Fruit fly (Drosophila melanogaster) whole organism, embryonic: ENCODE results near the gene CG33267.

Experiments used
- Atf3 ChIP-seq: fragments of 200-800 bp; sonication (Bioruptor generic); optimal IDR thresholded peaks from 3 replicates; lab custom pipeline; 2016; ENCODE audit warnings: missing biosample characterization, missing genetic modification characterization
- CG10979 ChIP-seq: fragments of 200-800 bp; sonication (Bioruptor generic); optimal IDR thresholded peaks from 2 replicates; lab custom pipeline; 2018; ENCODE audit warnings: missing biosample characterization, mild to moderate bottlenecking, missing genetic modification characterization, moderate library complexity
- CG15479 ChIP-seq: fragments of 200-800 bp; sonication (Bioruptor generic); optimal IDR thresholded peaks from 3 replicates; lab custom pipeline; 2019; ENCODE audit warnings: missing biosample characterization, mild to moderate bottlenecking, missing genetic modification characterization, moderate library complexity
- CG15514 ChIP-seq: fragments of 200-800 bp; sonication (Bioruptor generic); optimal IDR thresholded peaks from 3 replicates; lab custom pipeline; 2017; ENCODE audit warnings: missing biosample characterization, missing genetic modification characterization, mild to moderate bottlenecking, moderate library complexity, missing genetic modification reagents
- CG1602 ChIP-seq: fragments of 200-800 bp; sonication (Bioruptor generic); optimal IDR thresholded peaks from 3 replicates; lab custom pipeline; 2016; ENCODE audit warnings: missing biosample characterization, missing genetic modification characterization
- CG17359 ChIP-seq: fragments of 200-800 bp; sonication (Bioruptor generic); optimal IDR thresholded peaks from 3 replicates; lab custom pipeline; 2018; ENCODE audit warnings: missing biosample characterization, mild to moderate bottlenecking, missing genetic modification characterization, moderate library complexity
- CG17385 ChIP-seq: fragments of 200-800 bp; sonication (Bioruptor generic); optimal IDR thresholded peaks from 3 replicates; lab custom pipeline; 2018; ENCODE audit warnings: missing biosample characterization, mild to moderate bottlenecking, missing genetic modification characterization
- CG17568 ChIP-seq: fragments of 200-800 bp; sonication (Bioruptor generic); optimal IDR thresholded peaks from 2 replicates; lab custom pipeline; 2018; ENCODE audit warnings: missing biosample characterization, mild to moderate bottlenecking, missing genetic modification characterization, moderate library complexity
- CG6175 ChIP-seq: fragments of 200-800 bp; sonication (Bioruptor generic); IDR thresholded peaks from 3 replicates; pipeline ENCODE4 v1.3.6; 2022; ENCODE audit warnings: missing biosample characterization, missing genetic modification characterization
- CG6791 ChIP-seq: fragments of 200-800 bp; sonication (Bioruptor generic); IDR thresholded peaks from 3 replicates; pipeline ENCODE4 v1.3.6; 2022; ENCODE audit warnings: missing biosample characterization, missing genetic modification characterization; ENCODE audit not compliant: partially characterized antibody
- CG7357 ChIP-seq: fragments of 200-800 bp; sonication (Bioruptor generic); IDR thresholded peaks from 3 replicates; pipeline ENCODE4 v1.3.6; 2022; ENCODE audit warnings: missing biosample characterization, missing genetic modification characterization
- CG7987 ChIP-seq: fragments of 200-800 bp; sonication (Bioruptor generic); optimal IDR thresholded peaks from 2 replicates; lab custom pipeline; 2018; ENCODE audit warnings: missing biosample characterization, mild to moderate bottlenecking, missing genetic modification characterization, moderate library complexity
- CG9932 ChIP-seq: fragments of 200-800 bp; sonication (Bioruptor generic); IDR thresholded peaks from 2 replicates; pipeline ENCODE4 v1.3.6; 2022; ENCODE audit warnings: missing biosample characterization, missing genetic modification characterization
- CoRest ChIP-seq: fragments of 200-800 bp; sonication (Bioruptor generic); optimal IDR thresholded peaks from 3 replicates; lab custom pipeline; 2018; ENCODE audit warnings: missing biosample characterization, mild to moderate bottlenecking, missing genetic modification characterization, moderate library complexity
- Dll ChIP-seq: fragments of 200-800 bp; sonication (Bioruptor generic); IDR thresholded peaks from 4 replicates; pipeline ENCODE4 v1.3.6; 2022; ENCODE audit warnings: missing biosample characterization, missing genetic modification characterization; ENCODE audit not compliant: partially characterized antibody
- Dref ChIP-seq: fragments of 200-800 bp; sonication (Bioruptor generic); IDR thresholded peaks from 2 replicates; pipeline ENCODE4 v1.3.6; 2022; ENCODE audit warnings: missing biosample characterization, missing genetic modification characterization
- Drgx ChIP-seq: fragments of 200-800 bp; sonication (Bioruptor generic); IDR thresholded peaks from 2 replicates; pipeline ENCODE4 v1.3.6; 2022; ENCODE audit warnings: missing biosample characterization, missing genetic modification characterization
- Ets65A ChIP-seq: fragments of 200-800 bp; sonication (Bioruptor generic); peaks from one replicate; lab custom pipeline; 2016; ENCODE audit warnings: missing biosample characterization, missing genetic modification characterization
- Gug ChIP-seq: fragments of 200-800 bp; sonication (Bioruptor generic); IDR thresholded peaks from 4 replicates; pipeline ENCODE4 v1.3.6; 2022; ENCODE audit warnings: missing biosample characterization, missing genetic modification characterization
- HLHmδ ChIP-seq: fragments of 200-800 bp; sonication (Bioruptor generic); optimal IDR thresholded peaks from 2 replicates; lab custom pipeline; 2018; ENCODE audit warnings: missing biosample characterization, mild to moderate bottlenecking, missing genetic modification characterization, moderate library complexity
- MTF-1 ChIP-seq: fragments of 200-800 bp; sonication (Bioruptor generic); optimal IDR thresholded peaks from 2 replicates; lab custom pipeline; 2018; ENCODE audit warnings: missing biosample characterization, mild to moderate bottlenecking, missing genetic modification characterization, borderline replicate concordance
- Med ChIP-seq: fragments of 200-800 bp; sonication (Bioruptor generic); peaks from one replicate; lab custom pipeline; 2016; ENCODE audit warnings: missing biosample characterization, missing genetic modification characterization, mild to moderate bottlenecking, inconsistent platforms, moderate library complexity
- Oaz ChIP-seq: fragments of 200-800 bp; sonication (Bioruptor generic); IDR thresholded peaks from 2 replicates; pipeline ENCODE4 v1.3.6; 2022; ENCODE audit warnings: missing biosample characterization, missing genetic modification characterization
- Oli ChIP-seq: fragments of 200-800 bp; sonication (Bioruptor generic); optimal IDR thresholded peaks from 2 replicates; lab custom pipeline; 2018; ENCODE audit warnings: missing biosample characterization, mild to moderate bottlenecking, missing genetic modification characterization, moderate library complexity
- Sox102F ChIP-seq: fragments of 200-800 bp; sonication (Bioruptor generic); optimal IDR thresholded peaks from 2 replicates; lab custom pipeline; 2018; ENCODE audit warnings: missing biosample characterization, mild to moderate bottlenecking, missing genetic modification characterization, moderate library complexity
- Vsx1 ChIP-seq: fragments of 200-800 bp; sonication (Bioruptor generic); optimal IDR thresholded peaks from 2 replicates; lab custom pipeline; 2017; ENCODE audit warnings: missing biosample characterization, mild to moderate bottlenecking, missing genetic modification characterization, missing genetic modification reagents
- al ChIP-seq: fragments of 200-800 bp; sonication (Bioruptor generic); IDR thresholded peaks from 2 replicates; pipeline ENCODE4 v1.3.6; 2022; ENCODE audit warnings: missing biosample characterization, missing genetic modification characterization
- az2 ChIP-seq: fragments of 200-800 bp; sonication (Bioruptor generic); optimal IDR thresholded peaks from 3 replicates; lab custom pipeline; 2016; ENCODE audit warnings: missing biosample characterization, missing genetic modification characterization
- chinmo ChIP-seq: fragments of 200-800 bp; sonication (Bioruptor generic); IDR thresholded peaks from 4 replicates; pipeline ENCODE4 v1.3.6; 2022; ENCODE audit warnings: missing biosample characterization, missing genetic modification characterization; ENCODE audit not compliant: partially characterized antibody
- crol ChIP-seq: fragments of 200-800 bp; sonication (Bioruptor generic); IDR thresholded peaks from 2 replicates; pipeline ENCODE4 v1.3.6; 2022; ENCODE audit warnings: missing biosample characterization, missing genetic modification characterization
- crp ChIP-seq, 2 experiments: fragments of 200-800 bp; sonication (Bioruptor generic); optimal IDR thresholded peaks; 2 replicates in 1 of 2; 3 replicates in 1 of 2; lab custom pipeline; 2017; ENCODE audit warnings: missing biosample characterization in 2 of 2, missing genetic modification characterization in 2 of 2, mild to moderate bottlenecking in 1 of 2, moderate library complexity in 1 of 2
- dpn ChIP-seq, 2 experiments: fragments of 200-800 bp; sonication (Bioruptor generic); optimal IDR thresholded peaks; 3 replicates each; lab custom pipeline; 2016; ENCODE audit warnings: missing biosample characterization in 2 of 2, missing genetic modification characterization in 2 of 2
- fd96Cb ChIP-seq: fragments of 200-800 bp; sonication (Bioruptor generic); optimal IDR thresholded peaks from 2 replicates; lab custom pipeline; 2018; ENCODE audit warnings: missing biosample characterization, mild to moderate bottlenecking, missing genetic modification characterization, moderate library complexity
- hkb ChIP-seq, 2 experiments: fragments of 200-800 bp in 1 of 2; fragments of >200 bp in 1 of 2; sonication (Bioruptor generic) in 1 of 2; IDR thresholded peaks in 1 of 2; optimal IDR thresholded peaks in 1 of 2; 2 replicates each; pipeline versions ENCODE4 v1.3.6 to Lab custom; 2017 to 2022; ENCODE audit warnings: missing biosample characterization in 1 of 2, missing genetic modification characterization in 1 of 2
- ind ChIP-seq: fragments of 200-800 bp; sonication (Bioruptor generic); optimal IDR thresholded peaks from 3 replicates; lab custom pipeline; 2016; ENCODE audit warnings: missing biosample characterization, missing genetic modification characterization
- knrl ChIP-seq: fragments of 200-800 bp; sonication (Bioruptor generic); IDR thresholded peaks from 3 replicates; pipeline ENCODE4 v1.3.6; 2022; ENCODE audit warnings: missing biosample characterization, missing genetic modification characterization; ENCODE audit not compliant: partially characterized antibody
- otp ChIP-seq: fragments of 200-800 bp; sonication (Bioruptor generic); IDR thresholded peaks from 3 replicates; pipeline ENCODE4, ENCODE4 v1.3.6; 2022; ENCODE audit warnings: missing biosample characterization, missing genetic modification characterization
- phol ChIP-seq: fragments of 200-800 bp; sonication (Bioruptor generic); optimal IDR thresholded peaks from 3 replicates; lab custom pipeline; 2018; ENCODE audit warnings: missing biosample characterization, mild to moderate bottlenecking, missing genetic modification characterization, moderate library complexity
- pnt ChIP-seq: fragments of 200-800 bp; sonication (Bioruptor generic); optimal IDR thresholded peaks from 3 replicates; lab custom pipeline; 2016; ENCODE audit warnings: missing biosample characterization, missing genetic modification characterization
- prd ChIP-seq, 3 experiments: fragments of >200 bp in 2 of 3; fragments of 200-800 bp in 1 of 3; sonication (Bioruptor generic) in 1 of 3; optimal IDR thresholded peaks in 2 of 3; IDR thresholded peaks in 1 of 3; 2 replicates in 2 of 3; 3 replicates in 1 of 3; pipeline versions ENCODE4 v1.3.6 to Lab custom; 2017 to 2022; ENCODE audit warnings: missing biosample characterization in 1 of 3, missing genetic modification characterization in 1 of 3
- pzg ChIP-seq: fragments of 200-800 bp; sonication (Bioruptor generic); optimal IDR thresholded peaks from 3 replicates; lab custom pipeline; 2018; ENCODE audit warnings: missing biosample characterization, mild to moderate bottlenecking, missing genetic modification characterization, moderate library complexity
- row ChIP-seq: fragments of 200-800 bp; sonication (Bioruptor generic); IDR thresholded peaks from 3 replicates; pipeline ENCODE4 v1.3.6; 2022; ENCODE audit warnings: missing biosample characterization, missing genetic modification characterization
- slbo ChIP-seq: fragments of 200-800 bp; sonication (Bioruptor generic); IDR thresholded peaks from 2 replicates; pipeline ENCODE4 v1.3.6; 2022; ENCODE audit warnings: missing biosample characterization, missing genetic modification characterization
- tna ChIP-seq: fragments of 200-800 bp; sonication (Bioruptor generic); IDR thresholded peaks from 2 replicates; pipeline ENCODE4 v1.3.6; 2022; ENCODE audit warnings: missing biosample characterization, missing genetic modification characterization; ENCODE audit not compliant: partially characterized antibody
- ttk ChIP-seq: fragments of 200-800 bp; sonication (Bioruptor generic); IDR thresholded peaks from 2 replicates; pipeline ENCODE4 v2.1.2; 2022; ENCODE audit warnings: missing biosample characterization, missing genetic modification characterization
- vvl ChIP-seq: fragments of 200-800 bp; sonication (Bioruptor generic); IDR thresholded peaks from 2 replicates; pipeline ENCODE4 v1.3.6; 2022; ENCODE audit warnings: missing biosample characterization, missing genetic modification characterization

Gene CG33267

DNA sequence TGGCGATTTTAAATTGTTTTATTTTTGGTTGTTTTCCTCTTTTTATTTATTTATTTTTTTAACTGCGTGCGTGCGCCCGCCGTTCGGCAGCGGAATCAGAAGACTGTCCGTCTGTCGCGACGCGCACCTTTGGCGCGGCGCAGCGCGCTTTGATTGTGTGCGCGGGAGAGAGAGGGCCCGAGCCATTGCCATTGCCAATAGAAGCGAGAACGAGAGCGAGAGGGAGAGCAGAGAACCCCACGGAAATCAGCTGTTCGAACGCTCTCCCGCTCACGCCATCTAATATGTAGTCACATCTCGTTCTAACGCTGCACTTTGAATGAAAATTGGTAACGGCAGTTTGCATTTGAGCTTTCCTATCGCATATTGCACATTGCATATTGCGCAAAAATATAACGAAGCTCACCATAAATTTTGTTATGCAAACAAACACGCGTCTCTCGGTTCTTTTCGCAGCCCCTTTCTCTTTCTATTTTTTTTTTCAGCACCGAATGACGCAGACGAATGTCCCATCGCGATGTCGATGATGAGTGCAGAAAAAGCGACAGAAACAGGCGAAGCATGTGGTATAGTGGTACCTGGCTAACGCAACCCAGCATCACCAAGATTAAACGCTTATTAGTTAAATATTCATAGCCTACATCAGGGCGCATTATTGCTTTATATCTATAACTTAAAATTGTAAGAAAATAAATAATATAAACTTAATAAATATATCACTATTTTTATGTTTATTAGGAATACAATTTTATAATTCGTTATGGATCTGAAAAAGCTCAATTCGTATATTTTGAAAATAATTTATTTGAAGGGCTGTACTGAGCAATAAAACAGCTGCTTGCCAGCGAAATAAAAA lies 29.7 kb upstream of the CG33267 start (continued):
- TF ChIP-seq Atf3 (GFP tag; lab: Kevin White, UChicago) (no peak), CG17568 (GFP tag; lab: Kevin White, UChicago) (no peak), Dll (GFP tag; lab: Robert Waterston, UW) (peak; percentile 47; the same call in 2 of the 4 replicates), CG17385 (peak; percentile 33), Dref (GFP tag; lab: Robert Waterston, UW) (no peak), CG7987 (no peak), CG7357 (GFP tag; lab: Robert Waterston, UW) (0 out of 3 replicates have a peak, but pooled peaks have one; percentile 39), az2 (GFP tag; lab: Kevin White, UChicago) (peak; percentile 21), CG15479 (no peak), MTF-1 (GFP tag; lab: Kevin White, UChicago) (peak; percentile 40), Drgx (GFP tag; lab: Robert Waterston, UW) (peak; percentile 7; the same call in 1 of the 2 replicates), vvl (GFP tag; lab: Robert Waterston, UW) (peak; percentile 44), pnt (GFP tag; lab: Kevin White, UChicago) (no peak), Oaz (GFP tag; lab: Robert Waterston, UW) (0 out of 2 replicates have a peak, but pooled peaks have one; percentile 23), CG6791 (GFP tag; lab: Robert Waterston, UW) (peak; percentile 58; the same call in 2 of the 3 replicates), dpn (GFP tag; optimal IDR thresholded peaks at IDR 0.05; lab: Kevin White, UChicago) (peak in 1 of 2 experiments; percentile 5), al (GFP tag; lab: Robert Waterston, UW) (peak; percentile 47; the same call in 1 of the 2 replicates), pzg (GFP tag; lab: Kevin White, UChicago) (no peak), tna (GFP tag; lab: Robert Waterston, UW) (no peak), crol (0 out of 2 replicates have a peak, but pooled peaks have one; percentile 11), crp (GFP tag; optimal IDR thresholded peaks at IDR 0.05; lab: Kevin White, UChicago) (peak in 1 of 2 experiments; percentile 80), knrl (no peak), chinmo (GFP tag; lab: Robert Waterston, UW) (peak; percentile 96), CoRest (tag; lab: Kevin White, UChicago) (peak; percentile 54)

DNA sequence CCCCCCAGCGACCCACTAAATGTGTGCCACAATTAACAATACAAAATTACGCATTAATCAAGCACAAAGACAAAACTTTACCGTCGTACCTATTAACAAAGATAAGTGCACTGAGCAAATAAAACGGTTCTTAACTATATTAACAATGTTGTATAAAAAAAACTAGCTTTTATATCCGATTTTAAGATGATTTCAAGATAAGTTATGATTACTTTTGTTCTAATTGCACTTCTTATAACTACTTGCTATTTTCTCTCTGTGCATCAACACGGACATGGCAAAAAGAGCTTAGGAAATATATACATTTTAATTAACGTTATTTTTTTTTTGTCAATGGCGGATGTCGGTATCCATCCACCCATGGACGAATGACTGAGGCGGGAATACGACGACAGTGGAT lies 28.2 kb upstream of the CG33267 start:
- no peak for TF ChIP-seq CG6175 (GFP tag; lab: Robert Waterston, UW)
- peak; percentile 15 for TF ChIP-seq Vsx1
- peak; percentile 34 for TF ChIP-seq phol
- peak; percentile 49; the same call in 1 of the 2 replicates for TF ChIP-seq slbo (GFP tag; lab: Robert Waterston, UW)
- TF ChIP-seq row (GFP tag; lab: Robert Waterston, UW): peak; percentile 48; the same call in 2 of the 3 replicates
- peak; percentile 20 for TF ChIP-seq CG17359 (tag; lab: Kevin White, UChicago)
- peak; percentile 41 for TF ChIP-seq CG10979 (tag; lab: Kevin White, UChicago)
- TF ChIP-seq prd (optimal IDR thresholded peaks at IDR 0.05; lab: Kevin White, UChicago): no peak
- peak; percentile 39; the same call in 2 of the 3 replicates for TF ChIP-seq prd (GFP tag; IDR thresholded peaks at IDR 0.05; lab: Robert Waterston, UW)
- TF ChIP-seq CG9932 (GFP tag; lab: Robert Waterston, UW): peak; percentile 53
- 0 out of 4 replicates have a peak, but pooled peaks have one; percentile 16 for TF ChIP-seq Gug (GFP tag; lab: Robert Waterston, UW)
- TF ChIP-seq CG15514 (GFP tag; lab: Kevin White, UChicago): peak; percentile 15
- 0 out of 2 replicates have a peak, but pooled peaks have one; percentile 7 for TF ChIP-seq ttk (GFP tag; lab: Robert Waterston, UW)
- TF ChIP-seq Ets65A (GFP tag; lab: Kevin White, UChicago): peak; percentile 13
- TF ChIP-seq CG1602 (GFP tag; lab: Kevin White, UChicago): no peak
- no peak for TF ChIP-seq HLHmδ
- 0 out of 3 replicates have a peak, but pooled peaks have one; percentile 19 for TF ChIP-seq otp (GFP tag; lab: Robert Waterston, UW)
- TF ChIP-seq fd96Cb (tag; lab: Kevin White, UChicago): peak; percentile 17
- TF ChIP-seq Oli (tag; lab: Kevin White, UChicago): peak; percentile 25
- no peak for TF ChIP-seq hkb (optimal IDR thresholded peaks at IDR 0.05; lab: Kevin White, UChicago)
- peak; percentile 60; the same call in 1 of the 2 replicates for TF ChIP-seq hkb (GFP tag; IDR thresholded peaks at IDR 0.05; lab: Robert Waterston, UW)
- TF ChIP-seq Sox102F (GFP tag; lab: Kevin White, UChicago): peak; percentile 47
- TF ChIP-seq ind (GFP tag; lab: Kevin White, UChicago): peak; percentile 11
- TF ChIP-seq Med (GFP tag; lab: Kevin White, UChicago): peak; percentile 58
